Fruit fly (Drosophila melanogaster): ENCODE results near the gene Antp.

DNA sequence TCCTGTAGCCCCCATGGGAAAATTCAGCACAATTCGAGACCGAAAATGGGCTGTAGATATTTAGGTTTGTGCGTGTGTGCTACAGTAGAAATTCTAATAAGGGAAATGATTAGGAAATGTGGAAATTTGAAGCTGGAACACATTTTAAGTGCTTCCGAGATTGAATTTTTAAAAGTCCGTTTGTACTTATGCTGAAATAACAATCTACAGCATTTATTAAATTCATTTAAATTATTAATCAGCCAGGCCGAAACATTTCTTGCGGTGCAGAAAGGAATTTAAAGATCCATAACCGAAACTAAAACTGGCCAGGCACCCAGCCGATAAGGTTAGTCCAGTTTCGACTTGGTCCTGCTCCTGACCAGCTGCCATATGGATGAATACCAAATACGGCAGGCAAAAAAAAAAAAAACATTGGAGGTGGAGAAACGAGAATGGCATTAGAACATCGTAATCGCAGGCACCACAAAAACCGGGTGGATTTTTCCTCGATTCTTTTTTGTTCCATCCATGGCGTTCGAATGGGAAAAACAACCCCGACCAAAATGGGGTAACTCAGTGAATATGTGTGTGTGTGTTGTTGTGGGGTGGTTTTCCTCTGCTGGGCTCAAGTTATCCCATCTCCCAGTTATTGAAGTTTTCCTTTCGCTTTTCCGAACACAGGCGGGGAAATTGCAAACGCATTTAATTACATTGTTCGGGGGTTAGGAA, 77.6 kb downstream of the Antp start:
- no peak for TF ChIP-seq pan (optimal IDR thresholded peaks at IDR 0.05)
- no peak for TF ChIP-seq Dll (optimal IDR thresholded peaks at IDR 0.05)
- no peak for TF ChIP-seq psq (optimal IDR thresholded peaks at IDR 0.05)
- TF ChIP-seq CG8478 (optimal IDR thresholded peaks at IDR 0.05): no peak

All from whole organism.